Worm (Caenorhabditis elegans): Measurements from ENCODE around the gene F11C1.4.
A peak's percentile ranks its signal among the peaks of the same experiment; 100 is the strongest.

F11C1.4 gene

DNA sequence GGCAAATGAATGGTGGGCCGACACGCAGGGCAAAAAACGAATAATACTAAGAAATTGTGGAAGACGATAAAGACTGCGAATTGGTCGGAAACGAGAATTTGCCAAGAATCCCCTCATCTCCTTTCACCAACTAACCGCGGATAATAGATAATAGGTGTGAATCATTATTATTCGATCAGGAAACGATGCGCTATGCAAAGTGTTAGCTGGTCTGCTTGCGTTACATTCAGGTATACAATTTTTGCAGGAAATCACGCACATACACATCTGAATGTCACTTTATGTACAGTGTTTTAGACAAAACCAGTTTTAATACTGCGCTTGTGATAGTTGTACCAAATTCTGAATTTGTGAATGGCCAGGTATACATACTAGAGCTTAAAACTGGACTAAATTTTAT is 32.2 kb upstream of the F11C1.4 start:
- TF ChIP-seq zag-1 (tag; optimal IDR thresholded peaks at IDR 0.05) (no peak), fkh-10 (GFP tag; optimal IDR thresholded peaks at IDR 0.05) (no peak), egl-27 (tag; optimal IDR thresholded peaks at IDR 0.05) (no peak), pqm-1 (tag; optimal IDR thresholded peaks at IDR 0.05) (no peak), nhr-76 (tag; optimal IDR thresholded peaks at IDR 0.05) (no peak), ceh-20 (GFP tag; IDR thresholded peaks at IDR 0.05) (no peak), mdt-29 (GFP tag; IDR thresholded peaks at IDR 0.05) (no peak), aha-1 (tag) (peak; percentile 97), ZK337.2 (GFP tag; IDR thresholded peaks at IDR 0.05) (no peak), nhr-48 (tag; optimal IDR thresholded peaks at IDR 0.05) (no peak), tag-97 (GFP tag; IDR thresholded peaks at IDR 0.05) (no peak), ceh-32 (tag; optimal IDR thresholded peaks at IDR 0.05; ENCODE audit: poor library complexity) (no peak), Y5F2A.4 (GFP tag; optimal IDR thresholded peaks at IDR 0.05) (no peak), php-3 (GFP tag; IDR thresholded peaks at IDR 0.05) (no peak), unc-62 (GFP tag; optimal IDR thresholded peaks at IDR 0.05 in 1 of 2) (peak in 1 of 2 experiments; percentile 54), unc-62 (tag; optimal IDR thresholded peaks at IDR 0.05) (no peak)

DNA sequence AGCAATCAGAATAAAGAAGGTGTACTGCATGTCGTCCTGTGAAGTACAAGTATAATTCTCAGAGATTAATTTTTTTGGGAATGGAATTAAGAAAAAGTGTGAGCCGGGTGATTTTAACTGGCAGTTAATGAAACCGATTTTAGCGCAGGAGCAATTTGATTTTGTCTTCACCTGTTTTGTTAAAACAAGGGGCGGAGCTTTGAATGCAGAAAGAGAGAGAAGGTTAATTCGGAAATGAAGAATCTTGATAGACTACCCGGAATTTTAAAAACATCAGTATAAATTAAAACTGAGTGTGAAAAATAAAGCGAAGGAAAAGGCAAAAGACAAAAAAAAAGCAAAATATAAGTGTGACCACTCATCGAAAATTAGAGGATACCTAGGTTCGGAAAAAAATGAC is 30.3 kb upstream of the F11C1.4 start, which contains the start of gene C05E7.3:
Gene C05E7.3 (minus strand): TSS at position 101 of the 400 bp plus-strand sequence.
- TF ChIP-seq R02D3.7 (tag; optimal IDR thresholded peaks at IDR 0.05) (no peak), unc-130 (GFP tag; optimal IDR thresholded peaks at IDR 0.05) (no peak), aha-1 (tag) (no peak), madf-9 (GFP tag; conservative IDR thresholded peaks at IDR 0.05) (no peak), php-3 (GFP tag; IDR thresholded peaks at IDR 0.05) (no peak), egl-27 (tag; optimal IDR thresholded peaks at IDR 0.05) (no peak), F26F4.8 (GFP tag; conservative IDR thresholded peaks at IDR 0.05) (no peak), ZK337.2 (GFP tag; IDR thresholded peaks at IDR 0.05) (no peak), nhr-25 (tag; optimal IDR thresholded peaks at IDR 0.05; ENCODE audit: borderline replicate concordance, insufficient read depth) (no peak), hmg-1.1 (GFP tag; IDR thresholded peaks at IDR 0.05) (no peak), pqm-1 (tag; optimal IDR thresholded peaks at IDR 0.05) (no peak), zfp-3 (GFP tag; conservative IDR thresholded peaks at IDR 0.05) (no peak), tag-97 (GFP tag; IDR thresholded peaks at IDR 0.05) (no peak), sdz-12 (GFP tag; optimal IDR thresholded peaks at IDR 0.05) (no peak), F37D6.2 (tag; optimal IDR thresholded peaks at IDR 0.05) (no peak), jun-1 (tag; optimal IDR thresholded peaks at IDR 0.05) (no peak), ama-1 (optimal IDR thresholded peaks at IDR 0.05) (no peak)

DNA sequence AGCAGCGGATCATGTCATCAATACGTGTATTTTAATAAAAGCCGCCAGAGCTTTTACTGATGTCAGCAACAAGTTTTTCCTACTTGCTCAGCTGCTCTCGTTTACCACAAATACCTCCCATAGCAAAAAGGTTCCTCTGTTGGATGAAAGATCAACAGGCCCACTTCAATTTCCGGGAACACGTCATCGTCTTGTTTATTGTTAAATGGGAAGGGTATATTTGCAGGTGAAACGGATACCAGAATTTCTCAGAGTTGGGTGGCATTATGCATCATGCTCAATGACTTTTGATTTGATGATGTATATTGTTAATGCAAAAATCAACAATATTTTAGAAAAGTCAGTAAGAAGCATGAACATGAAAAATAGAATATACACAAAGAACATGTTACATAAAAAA is 25.7 kb upstream of the F11C1.4 start:
- TF ChIP-seq pha-4 (GFP tag; IDR thresholded peaks at IDR 0.05) (no peak), pha-4 (tag; optimal IDR thresholded peaks at IDR 0.05) (no peak), aha-1 (tag) (peak; percentile 59), lin-39 (tag; optimal IDR thresholded peaks at IDR 0.05) (no peak), madf-9 (GFP tag; conservative IDR thresholded peaks at IDR 0.05) (no peak), nhr-28 (tag; optimal IDR thresholded peaks at IDR 0.05) (no peak), daf-12 (tag; optimal IDR thresholded peaks at IDR 0.05) (no peak), jun-1 (tag; optimal IDR thresholded peaks at IDR 0.05) (no peak)

DNA sequence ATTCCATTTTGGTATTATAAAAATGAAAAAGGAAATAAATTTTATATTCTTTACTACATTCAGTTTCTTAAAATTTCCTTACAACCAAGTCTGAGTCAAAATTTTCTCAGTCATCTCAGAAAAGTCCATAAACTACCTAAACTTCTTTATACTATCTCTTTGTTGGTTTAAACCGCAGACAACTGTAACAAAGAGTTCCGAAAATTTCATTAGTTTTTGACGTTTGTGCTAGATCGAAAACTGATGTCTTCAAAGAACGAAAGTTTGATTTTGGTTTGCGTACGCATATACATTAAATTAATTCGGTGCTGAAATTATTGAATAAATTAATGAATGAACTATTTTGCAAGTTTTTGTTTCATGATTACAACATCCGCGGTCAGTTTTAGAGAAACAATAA is 18.0 kb upstream of the F11C1.4 start:
- TF ChIP-seq jun-1 (tag; optimal IDR thresholded peaks at IDR 0.05) (no peak), fkh-10 (GFP tag; optimal IDR thresholded peaks at IDR 0.05) (peak; percentile 61)

DNA sequence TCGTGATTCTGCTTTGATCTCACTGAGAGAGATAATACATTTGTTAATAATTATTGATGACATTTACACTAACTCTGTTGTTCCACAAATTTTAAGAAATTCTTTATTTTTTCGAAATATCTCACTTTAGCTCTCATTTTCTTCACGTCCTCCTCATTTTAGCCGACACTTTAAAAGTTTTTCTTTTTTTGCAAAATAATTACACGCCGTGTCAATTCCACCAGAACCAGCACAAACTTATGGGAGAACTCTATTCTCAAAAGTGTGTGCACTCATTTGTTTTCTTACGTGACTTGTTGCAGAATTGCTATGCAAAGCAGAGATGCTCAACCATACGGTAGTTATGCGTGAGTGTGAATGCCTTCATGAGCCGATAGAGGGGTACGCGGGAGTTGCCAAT is 11.7 kb upstream of the F11C1.4 start, which contains the start of gene frpr-2:
Gene frpr-2 (plus strand): TSS at position 301 of the 400 bp plus-strand sequence.
- TF ChIP-seq madf-9 (GFP tag; conservative IDR thresholded peaks at IDR 0.05) (no peak), T26A8.4 (GFP tag; IDR thresholded peaks at IDR 0.05) (no peak), spr-3 (GFP tag; optimal IDR thresholded peaks at IDR 0.05) (no peak), snpc-4 (tag; optimal IDR thresholded peaks at IDR 0.05) (no peak), nhr-111 (GFP tag; optimal IDR thresholded peaks at IDR 0.05) (no peak), Y5F2A.4 (GFP tag; optimal IDR thresholded peaks at IDR 0.05) (no peak), daf-16 (GFP tag; optimal IDR thresholded peaks at IDR 0.05) (no peak), daf-16 (tag; optimal IDR thresholded peaks at IDR 0.05) (no peak)
